Fruit fly (Drosophila melanogaster) whole organism, embryonic: Measurements from ENCODE around the gene IntS14.

Experiments used
- Blimp-1 ChIP-seq: fragments of 200-800 bp; sonication (Bioruptor generic); optimal IDR thresholded peaks from 3 replicates; lab custom pipeline; 2018; ENCODE audit warnings: missing biosample characterization, missing genetic modification characterization, mild to moderate bottlenecking, moderate library complexity, missing genetic modification reagents
- CG10209 ChIP-seq: fragments of 200-800 bp; sonication (Bioruptor generic); optimal IDR thresholded peaks from 3 replicates; lab custom pipeline; 2017; ENCODE audit warnings: missing biosample characterization, mild to moderate bottlenecking, missing genetic modification characterization, missing genetic modification reagents
- CG10267 ChIP-seq: fragments of 200-800 bp; sonication (Bioruptor generic); optimal IDR thresholded peaks from 2 replicates; lab custom pipeline; 2018; ENCODE audit warnings: missing biosample characterization, mild to moderate bottlenecking, missing genetic modification characterization, moderate library complexity
- CG12236 ChIP-seq: fragments of 200-800 bp; sonication (Bioruptor generic); optimal IDR thresholded peaks from 2 replicates; lab custom pipeline; 2016; ENCODE audit warnings: missing biosample characterization, missing genetic modification characterization
- CG12391 ChIP-seq: fragments of 200-800 bp; sonication (Bioruptor generic); optimal IDR thresholded peaks from 3 replicates; lab custom pipeline; 2018; ENCODE audit warnings: missing biosample characterization, mild to moderate bottlenecking, missing genetic modification characterization, moderate library complexity
- CG13894 ChIP-seq: fragments of 200-800 bp; sonication (Bioruptor generic); optimal IDR thresholded peaks from 3 replicates; lab custom pipeline; 2018; ENCODE audit warnings: missing biosample characterization, mild to moderate bottlenecking, missing genetic modification characterization, moderate library complexity
- CG15601 ChIP-seq: fragments of 200-800 bp; sonication (Bioruptor generic); optimal IDR thresholded peaks from 3 replicates; lab custom pipeline; 2019; ENCODE audit warnings: missing biosample characterization, mild to moderate bottlenecking, missing genetic modification characterization, moderate library complexity
- CG1647 ChIP-seq: fragments of 200-800 bp; sonication (Bioruptor generic); optimal IDR thresholded peaks from 3 replicates; lab custom pipeline; 2016; ENCODE audit warnings: missing biosample characterization, missing genetic modification characterization
- CG17186 ChIP-seq: fragments of 200-800 bp; sonication (Bioruptor generic); optimal IDR thresholded peaks from 3 replicates; lab custom pipeline; 2017; ENCODE audit warnings: missing biosample characterization, missing genetic modification reagents, missing genetic modification characterization
- CG17361 ChIP-seq: fragments of 200-800 bp; sonication (Bioruptor generic); IDR thresholded peaks from 3 replicates; pipeline ENCODE4 v1.3.6; 2022; ENCODE audit warnings: missing biosample characterization, missing genetic modification characterization
- CG18476 ChIP-seq: fragments of 200-800 bp; sonication (Bioruptor generic); optimal IDR thresholded peaks from 2 replicates; lab custom pipeline; 2016; ENCODE audit warnings: missing biosample characterization, mild to moderate bottlenecking, missing genetic modification characterization
- CG18764 ChIP-seq: fragments of 200-800 bp; sonication (Bioruptor generic); optimal IDR thresholded peaks from 3 replicates; lab custom pipeline; 2016; ENCODE audit warnings: missing biosample characterization, missing genetic modification characterization
- CG2116 ChIP-seq: fragments of 200-800 bp; sonication (Bioruptor generic); optimal IDR thresholded peaks from 3 replicates; lab custom pipeline; 2018; ENCODE audit warnings: missing biosample characterization, mild to moderate bottlenecking, missing genetic modification characterization
- CG2875 ChIP-seq: fragments of 200-800 bp; sonication (Bioruptor generic); optimal IDR thresholded peaks from 2 replicates; lab custom pipeline; 2017; ENCODE audit warnings: missing biosample characterization, mild to moderate bottlenecking, missing genetic modification characterization, missing genetic modification reagents
- CG32767 ChIP-seq: fragments of 200-800 bp; sonication (Bioruptor generic); IDR thresholded peaks from 2 replicates; pipeline ENCODE4 v1.3.6; 2022; ENCODE audit warnings: missing biosample characterization, missing genetic modification characterization
- CG3726 ChIP-seq: fragments of 200-800 bp; sonication (Bioruptor generic); IDR thresholded peaks from 3 replicates; pipeline ENCODE4, ENCODE4 v1.3.6; 2022; ENCODE audit warnings: missing biosample characterization, missing genetic modification characterization
- CG7271 ChIP-seq: fragments of 200-800 bp; sonication (Bioruptor generic); optimal IDR thresholded peaks from 2 replicates; lab custom pipeline; 2018; ENCODE audit warnings: missing biosample characterization, mild to moderate bottlenecking, missing genetic modification characterization, moderate library complexity
- CG8359 ChIP-seq: fragments of 200-800 bp; sonication (Bioruptor generic); optimal IDR thresholded peaks from 2 replicates; lab custom pipeline; 2017; ENCODE audit warnings: missing biosample characterization, mild to moderate bottlenecking, missing genetic modification characterization, borderline replicate concordance
- CG8388 ChIP-seq: fragments of 200-800 bp; sonication (Bioruptor generic); optimal IDR thresholded peaks from 2 replicates; lab custom pipeline; 2019; ENCODE audit warnings: missing biosample characterization, mild to moderate bottlenecking, missing genetic modification characterization, moderate library complexity
- CG9797 ChIP-seq: fragments of 200-800 bp; sonication (Bioruptor generic); optimal IDR thresholded peaks from 3 replicates; lab custom pipeline; 2018; ENCODE audit warnings: missing biosample characterization, mild to moderate bottlenecking, missing genetic modification characterization
- CG9876 ChIP-seq: fragments of 200-800 bp; sonication (Bioruptor generic); optimal IDR thresholded peaks from 2 replicates; lab custom pipeline; 2016; ENCODE audit warnings: missing biosample characterization, missing genetic modification characterization
- CkIIα-i1 ChIP-seq: fragments of 200-800 bp; sonication (Bioruptor generic); IDR thresholded peaks from 2 replicates; pipeline ENCODE4 v1.3.6; 2022; ENCODE audit warnings: missing biosample characterization, missing genetic modification characterization
- D ChIP-seq, 2 experiments: fragments of 200-800 bp in 1 of 2; fragments of >200 bp in 1 of 2; sonication (Bioruptor generic) in 1 of 2; optimal IDR thresholded peaks; 2 replicates in 1 of 2; 3 replicates in 1 of 2; lab custom pipeline; 2017; ENCODE audit warnings: mild to moderate bottlenecking in 1 of 2, missing biosample characterization in 1 of 2, missing genetic modification characterization in 1 of 2, missing genetic modification reagents in 1 of 2
- Dll ChIP-seq: fragments of 200-800 bp; sonication (Bioruptor generic); IDR thresholded peaks from 4 replicates; pipeline ENCODE4 v1.3.6; 2022; ENCODE audit warnings: missing biosample characterization, missing genetic modification characterization; ENCODE audit not compliant: partially characterized antibody
- Eip74EF ChIP-seq, 2 experiments: fragments of 200-800 bp in 1 of 2; fragments of >200 bp in 1 of 2; sonication (Bioruptor generic) in 1 of 2; optimal IDR thresholded peaks; 2 replicates each; lab custom pipeline; 2017 to 2019; ENCODE audit warnings: missing biosample characterization in 2 of 2, missing genetic modification characterization in 2 of 2, mild to moderate bottlenecking in 1 of 2, moderate library complexity in 1 of 2
- Ets65A ChIP-seq: fragments of 200-800 bp; sonication (Bioruptor generic); peaks from one replicate; lab custom pipeline; 2016; ENCODE audit warnings: missing biosample characterization, missing genetic modification characterization
- Fer3 ChIP-seq: fragments of 200-800 bp; sonication (Bioruptor generic); optimal IDR thresholded peaks from 2 replicates; lab custom pipeline; 2018; ENCODE audit warnings: missing biosample characterization, mild to moderate bottlenecking, missing genetic modification characterization, moderate library complexity
- H2.0 ChIP-seq: fragments of 200-800 bp; sonication (Bioruptor generic); IDR thresholded peaks from 2 replicates; pipeline ENCODE4 v1.3.6; 2022; ENCODE audit warnings: missing biosample characterization, missing genetic modification characterization
- Optix ChIP-seq: fragments of 200-800 bp; sonication (Bioruptor generic); IDR thresholded peaks from 3 replicates; pipeline ENCODE4 v1.3.6; 2022; ENCODE audit warnings: missing biosample characterization, missing genetic modification characterization
- PHDP ChIP-seq: fragments of 200-800 bp; sonication (Bioruptor generic); optimal IDR thresholded peaks from 3 replicates; lab custom pipeline; 2018; ENCODE audit warnings: missing biosample characterization, mild to moderate bottlenecking, missing genetic modification characterization, moderate library complexity
- Pdp1 ChIP-seq, 2 experiments: fragments of 200-800 bp; sonication (Bioruptor generic); optimal IDR thresholded peaks; 3 replicates each; lab custom pipeline; 2016; ENCODE audit warnings: missing biosample characterization in 2 of 2, missing genetic modification characterization in 2 of 2, mild to moderate bottlenecking in 1 of 2, moderate library complexity in 1 of 2
- Sry-δ ChIP-seq: fragments of 200-800 bp; sonication (Bioruptor generic); optimal IDR thresholded peaks from 2 replicates; lab custom pipeline; 2016; ENCODE audit warnings: missing biosample characterization, missing genetic modification characterization
- Vsx1 ChIP-seq: fragments of 200-800 bp; sonication (Bioruptor generic); optimal IDR thresholded peaks from 2 replicates; lab custom pipeline; 2017; ENCODE audit warnings: missing biosample characterization, mild to moderate bottlenecking, missing genetic modification characterization, missing genetic modification reagents
- az2 ChIP-seq: fragments of 200-800 bp; sonication (Bioruptor generic); optimal IDR thresholded peaks from 3 replicates; lab custom pipeline; 2016; ENCODE audit warnings: missing biosample characterization, missing genetic modification characterization
- bsh ChIP-seq, 2 experiments: fragments of 200-800 bp; sonication (Bioruptor generic); optimal IDR thresholded peaks; 2 replicates each; lab custom pipeline; 2017 to 2018; ENCODE audit warnings: mild to moderate bottlenecking in 2 of 2, missing biosample characterization in 2 of 2, missing genetic modification characterization in 2 of 2, moderate library complexity in 1 of 2
- ems ChIP-seq: fragments of 200-800 bp; sonication (Bioruptor generic); optimal IDR thresholded peaks from 3 replicates; lab custom pipeline; 2016; ENCODE audit warnings: missing biosample characterization, missing genetic modification characterization
- eve ChIP-seq, 2 experiments: fragments of >200 bp; optimal IDR thresholded peaks; 2 replicates each; lab custom pipeline; 2017; ENCODE audit warnings: missing biosample characterization in 2 of 2, missing genetic modification characterization in 2 of 2
- mld ChIP-seq: fragments of 200-800 bp; sonication (Bioruptor generic); IDR thresholded peaks from 3 replicates; pipeline ENCODE4 v1.3.6; 2022; ENCODE audit warnings: missing biosample characterization, missing genetic modification characterization; ENCODE audit not compliant: partially characterized antibody
- odd ChIP-seq: fragments of 200-800 bp; sonication (Bioruptor generic); optimal IDR thresholded peaks from 2 replicates; lab custom pipeline; 2017; ENCODE audit warnings: missing biosample characterization, mild to moderate bottlenecking, missing genetic modification characterization
- psq ChIP-seq: fragments of 200-800 bp; sonication (Bioruptor generic); optimal IDR thresholded peaks from 2 replicates; lab custom pipeline; 2017; ENCODE audit warnings: missing biosample characterization, missing genetic modification characterization
- sc ChIP-seq, 3 experiments: fragments of >200 bp in 2 of 3; fragments of 200-800 bp in 1 of 3; sonication (Bioruptor generic) in 1 of 3; optimal IDR thresholded peaks; 2 replicates in 2 of 3; 3 replicates in 1 of 3; lab custom pipeline; 2017; ENCODE audit warnings: mild to moderate bottlenecking in 1 of 3, missing biosample characterization in 1 of 3, missing genetic modification characterization in 1 of 3, missing genetic modification reagents in 1 of 3
- sd ChIP-seq: fragments of 200-800 bp; sonication (Bioruptor generic); optimal IDR thresholded peaks from 3 replicates; lab custom pipeline; 2018; ENCODE audit warnings: missing biosample characterization, mild to moderate bottlenecking, missing genetic modification characterization, moderate library complexity
- sima ChIP-seq: fragments of 200-800 bp; sonication (Bioruptor generic); optimal IDR thresholded peaks from 2 replicates; lab custom pipeline; 2016; ENCODE audit warnings: missing biosample characterization, missing genetic modification characterization
- so ChIP-seq: fragments of 200-800 bp; sonication (Bioruptor generic); IDR thresholded peaks from 3 replicates; pipeline ENCODE4 v1.3.6; 2022; ENCODE audit warnings: missing biosample characterization, missing genetic modification characterization
- unpg ChIP-seq: fragments of 200-800 bp; sonication (Bioruptor generic); optimal IDR thresholded peaks from 3 replicates; lab custom pipeline; 2018; ENCODE audit warnings: missing biosample characterization, mild to moderate bottlenecking, missing genetic modification characterization, moderate library complexity

Gene IntS14

dm6 chr2L:1122711-1122960 lies 41.6 kb upstream of the IntS14 start:
- TF ChIP-seq CG13894 (tag; lab: Kevin White, UChicago) (peak; percentile 37), Blimp-1 (GFP tag; lab: Kevin White, UChicago) (no peak), CG18476 (GFP tag; lab: Kevin White, UChicago) (no peak), CG1647 (GFP tag; lab: Kevin White, UChicago) (no peak), psq (no peak), ems (GFP tag; lab: Kevin White, UChicago) (no peak), sd (tag; lab: Kevin White, UChicago) (peak; percentile 80), unpg (GFP tag; lab: Kevin White, UChicago) (no peak), Ets65A (GFP tag; lab: Kevin White, UChicago) (peak; percentile 61), Eip74EF (GFP tag; optimal IDR thresholded peaks at IDR 0.05; lab: Kevin White, UChicago) (no peak), so (no peak), Pdp1 (GFP tag; optimal IDR thresholded peaks at IDR 0.05; lab: Kevin White, UChicago) (no peak), Dll (no peak)

DNA sequence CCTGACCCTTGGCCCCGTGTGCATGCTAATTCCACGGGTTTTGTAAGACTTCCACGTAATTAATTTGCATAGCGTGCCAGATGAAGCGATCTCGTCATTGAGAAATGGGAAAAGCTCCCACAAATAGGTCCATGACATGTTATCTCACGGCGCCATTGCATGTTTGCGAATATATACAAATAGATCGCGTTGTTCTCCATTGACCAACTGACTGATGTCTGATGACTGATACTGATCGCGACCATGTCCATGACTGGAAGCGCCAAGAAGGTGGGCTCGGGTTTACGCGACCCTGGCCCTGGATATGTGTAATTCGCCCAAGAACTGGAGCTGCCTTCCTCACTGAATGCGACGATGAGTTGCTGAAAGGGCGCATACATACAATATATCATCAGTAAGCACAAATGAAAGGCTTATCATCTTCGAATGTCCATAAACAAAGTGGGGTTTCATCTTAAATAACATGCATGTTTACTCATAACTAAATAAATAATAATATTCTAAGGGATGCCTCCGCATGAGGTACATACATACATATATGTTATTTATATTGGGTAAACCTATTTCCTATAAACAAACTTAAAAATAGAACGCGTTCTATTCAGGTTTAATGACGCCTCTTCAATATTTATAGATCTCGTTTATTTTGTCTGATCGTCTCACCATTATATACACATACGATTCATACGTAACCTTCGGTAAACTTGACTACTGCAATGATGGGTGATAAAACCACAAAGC lies 41.0 kb upstream of the IntS14 start:
- TF ChIP-seq CkIIα-i1 (GFP tag; lab: Robert Waterston, UW) (no peak), sc (optimal IDR thresholded peaks at IDR 0.05; lab: Kevin White, UChicago) (no peak), sc (GFP tag; optimal IDR thresholded peaks at IDR 0.05; lab: Kevin White, UChicago) (peak; percentile 64), Pdp1 (GFP tag; optimal IDR thresholded peaks at IDR 0.05; lab: Kevin White, UChicago) (peak in 1 of 2 experiments; percentile 44), H2.0 (GFP tag; lab: Robert Waterston, UW) (0 out of 2 replicates have a peak, but pooled peaks have one; percentile 16), CG9876 (GFP tag; lab: Kevin White, UChicago) (no peak), CG12236 (GFP tag; lab: Kevin White, UChicago) (no peak), CG10267 (tag; lab: Kevin White, UChicago) (peak; percentile 30), CG32767 (GFP tag; lab: Robert Waterston, UW) (no peak), CG7271 (tag; lab: Kevin White, UChicago) (peak; percentile 59), mld (GFP tag; lab: Robert Waterston, UW) (no peak), bsh (GFP tag; optimal IDR thresholded peaks at IDR 0.05; lab: Kevin White, UChicago) (peak in 1 of 2 experiments; percentile 83), sima (GFP tag; lab: Kevin White, UChicago) (no peak), CG8359 (GFP tag; lab: Kevin White, UChicago) (peak; percentile 59), Vsx1 (GFP tag; lab: Kevin White, UChicago) (peak; percentile 45), D (optimal IDR thresholded peaks at IDR 0.05; lab: Kevin White, UChicago) (no peak), D (GFP tag; optimal IDR thresholded peaks at IDR 0.05; lab: Kevin White, UChicago) (peak; percentile 67), odd (GFP tag; lab: Kevin White, UChicago) (peak; percentile 20), unpg (GFP tag; lab: Kevin White, UChicago) (peak; percentile 55), CG3726 (GFP tag; lab: Robert Waterston, UW) (0 out of 3 replicates have a peak, but pooled peaks have one; percentile 14), CG12391 (tag; lab: Kevin White, UChicago) (peak; percentile 20), CG15601 (tag; lab: Kevin White, UChicago) (peak; percentile 69), Eip74EF (GFP tag; optimal IDR thresholded peaks at IDR 0.05; lab: Kevin White, UChicago) (peak in 1 of 2 experiments; percentile 74), CG17186 (GFP tag; lab: Kevin White, UChicago) (peak; percentile 7), az2 (GFP tag; lab: Kevin White, UChicago) (no peak), Sry-δ (GFP tag; lab: Kevin White, UChicago) (no peak), CG2116 (GFP tag; lab: Kevin White, UChicago) (peak; percentile 17), CG8388 (GFP tag; lab: Kevin White, UChicago) (peak; percentile 43), PHDP (peak; percentile 65), CG17361 (GFP tag; lab: Robert Waterston, UW) (peak; percentile 60; the same call in 2 of the 3 replicates), Fer3 (tag; lab: Kevin White, UChicago) (peak; percentile 30), CG18764 (peak; percentile 45), eve (GFP tag; optimal IDR thresholded peaks at IDR 0.05; lab: Kevin White, UChicago) (no peak), CG10209 (GFP tag; lab: Kevin White, UChicago) (peak; percentile 55), CG2875 (GFP tag; lab: Kevin White, UChicago) (peak; percentile 81), CG9797 (GFP tag; lab: Kevin White, UChicago) (no peak), Optix (GFP tag; lab: Robert Waterston, UW) (no peak)
